Worm (Caenorhabditis elegans) whole organism, midembryonic: ENCODE results near the gene F40G9.19.

Experiments
- cog-1 ChIP-seq: sonication (generic microtip); optimal IDR thresholded peaks from 2 replicates; lab custom pipeline; 2016; ENCODE audit warnings: missing genetic modification characterization, missing compliant biosample characterization
- flt-1 ChIP-seq: fragments of 200-800 bp; sonication (Bioruptor generic); IDR thresholded peaks from 2 replicates; pipeline ENCODE4 v1.3.6; 2022; ENCODE audit warnings: missing genetic modification characterization, missing compliant biosample characterization
- klf-2 ChIP-seq: fragments of 200-800 bp; sonication (Bioruptor generic); conservative IDR thresholded peaks from 2 replicates; pipeline ENCODE4 v1.3.6; 2022; ENCODE audit warnings: missing genetic modification reagents, missing genetic modification characterization, missing compliant biosample characterization
- med-1 ChIP-seq: sonication (generic microtip); optimal IDR thresholded peaks from 2 replicates; lab custom pipeline; 2017; ENCODE audit warnings: missing genetic modification characterization, mild to moderate bottlenecking, missing compliant biosample characterization, antibody characterized with exemption, missing genetic modification reagents; ENCODE audit not compliant: insufficient read depth
- ref-1 ChIP-seq: fragments of 200-800 bp; sonication (Bioruptor generic); conservative IDR thresholded peaks from 2 replicates; pipeline ENCODE4 v1.3.6; 2022; ENCODE audit warnings: missing genetic modification reagents, missing genetic modification characterization, missing compliant biosample characterization
- tab-1 ChIP-seq: fragments of 200-800 bp; sonication (Bioruptor generic); IDR thresholded peaks from 2 replicates; pipeline ENCODE4 v1.3.6; 2022; ENCODE audit warnings: missing genetic modification characterization, missing compliant biosample characterization
- ztf-23 ChIP-seq: fragments of 200-800 bp; sonication (Bioruptor generic); IDR thresholded peaks from 2 replicates; pipeline ENCODE4 v1.3.6; 2022; ENCODE audit warnings: missing genetic modification reagents, missing genetic modification characterization, missing compliant biosample characterization

DNA sequence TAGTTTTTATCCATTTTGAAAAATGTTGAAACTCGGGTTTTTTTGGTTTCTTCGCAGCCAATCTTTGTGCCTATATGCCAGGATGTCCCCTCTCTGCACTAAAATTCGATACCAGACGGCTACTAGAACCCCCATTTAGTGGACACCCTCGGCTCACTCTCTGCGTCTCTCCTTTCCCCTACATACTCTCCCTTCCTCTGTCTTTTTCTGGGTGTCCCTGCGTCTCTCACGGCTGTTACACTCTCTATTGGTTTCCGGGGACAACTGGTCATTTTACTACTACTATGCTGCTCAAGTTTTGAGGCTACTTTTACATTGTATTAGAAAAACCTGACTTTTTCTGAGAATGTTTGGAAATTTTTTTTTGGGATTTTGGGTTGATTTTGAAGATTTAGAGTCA lies 46.8 kb downstream of the F40G9.19 start:
- TF ChIP-seq ztf-23 (GFP tag; lab: Robert Waterston, UW) (no peak), med-1 (GFP tag; lab: Kevin White, UChicago) (no peak), flt-1 (GFP tag; lab: Robert Waterston, UW) (no peak), cog-1 (tag; lab: Kevin White, UChicago) (no peak), tab-1 (no peak), klf-2 (GFP tag; lab: Robert Waterston, UW) (no peak), ref-1 (GFP tag; lab: Robert Waterston, UW) (no peak)
